Worm (Caenorhabditis elegans) whole organism, early embryonic: ENCODE data around the gene kcnl-1.

Source experiments
- F13C5.2 ChIP-seq: sonication (generic microtip); optimal IDR thresholded peaks from 2 replicates; lab custom pipeline; 2017; ENCODE audit warnings: mild to moderate bottlenecking, missing genetic modification characterization, inconsistent platforms, missing compliant biosample characterization
- ama-1 ChIP-seq: fragments of 150-350 bp; optimal IDR thresholded peaks from 2 replicates; lab custom pipeline; 2014
- ceh-13 ChIP-seq: fragments of 200-800 bp; sonication (Bioruptor generic); optimal IDR thresholded peaks from 2 replicates; lab custom pipeline; 2018; ENCODE audit warnings: mild to moderate bottlenecking, missing genetic modification characterization, missing compliant biosample characterization
- ceh-36 ChIP-seq: sonication (generic microtip); optimal IDR thresholded peaks from 2 replicates; lab custom pipeline; 2016; ENCODE audit warnings: missing genetic modification characterization, inconsistent platforms, missing compliant biosample characterization
- flt-1 ChIP-seq: fragments of 200-800 bp; sonication (Bioruptor generic); IDR thresholded peaks from 2 replicates; pipeline ENCODE4 v1.3.6; 2022; ENCODE audit warnings: missing genetic modification characterization, missing compliant biosample characterization
- hmg-4 ChIP-seq: fragments of 200-800 bp; sonication (Bioruptor generic); optimal IDR thresholded peaks from 2 replicates; lab custom pipeline; 2018; ENCODE audit warnings: mild to moderate bottlenecking, missing genetic modification characterization, missing compliant biosample characterization
- hnd-1 ChIP-seq: sonication (generic microtip); optimal IDR thresholded peaks from 2 replicates; lab custom pipeline; 2016; ENCODE audit warnings: missing genetic modification characterization, missing compliant biosample characterization
- pes-1 ChIP-seq: fragments of 200-800 bp; sonication (Bioruptor generic); IDR thresholded peaks from 2 replicates; pipeline ENCODE4 v1.3.6; 2022; ENCODE audit warnings: missing genetic modification reagents, missing genetic modification characterization, missing compliant biosample characterization
- sea-1 ChIP-seq: fragments of 200-800 bp; sonication (Bioruptor generic); conservative IDR thresholded peaks from 2 replicates; pipeline ENCODE4 v1.3.6; 2022; ENCODE audit warnings: missing genetic modification characterization, missing compliant biosample characterization

- no peak for TF ChIP-seq ceh-13 (GFP tag; lab: Kevin White, UChicago)
- TF ChIP-seq flt-1, result no peak
- TF ChIP-seq pes-1, result no peak
- no peak for TF ChIP-seq hmg-4 (GFP tag; lab: Kevin White, UChicago)
- TF ChIP-seq sea-1 (GFP tag; lab: Robert Waterston, UW), result no peak
- no peak for TF ChIP-seq ama-1 (lab: Kevin White, UChicago)
- TF ChIP-seq F13C5.2 (tag; lab: Kevin White, UChicago), result no peak
- TF ChIP-seq ceh-36 (tag; lab: Kevin White, UChicago), result no peak
- no peak for TF ChIP-seq hnd-1 (tag; lab: Kevin White, UChicago)
These were observed 25.6 kb downstream of the kcnl-1 start for ce11 chrV:19590826-19591225.
